Fruit fly (Drosophila melanogaster): ENCODE measurements around the gene CG32213.

DNA sequence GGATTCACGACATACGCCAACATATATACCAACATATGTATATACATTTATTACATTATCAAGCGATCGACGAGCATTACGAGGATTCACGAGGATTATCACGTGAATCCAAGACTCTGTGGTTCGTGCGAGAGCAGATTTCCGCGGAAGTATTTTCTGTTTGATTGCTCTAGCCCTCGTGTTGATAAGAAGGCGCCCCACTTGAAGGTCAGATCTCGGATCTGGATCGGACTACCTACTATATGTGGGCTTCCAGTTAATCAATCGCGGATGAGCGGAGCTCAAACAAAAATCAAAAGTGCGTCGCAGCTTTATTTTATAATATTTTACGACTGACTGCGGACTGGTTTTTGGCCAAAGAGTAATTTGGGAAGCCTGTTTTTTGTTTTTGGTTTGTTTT is 19.3 kb downstream of the CG32213 start:
- no peak for TF ChIP-seq CG6765 (GFP tag; optimal IDR thresholded peaks at IDR 0.05)
- TF ChIP-seq CG30403 (GFP tag; optimal IDR thresholded peaks at IDR 0.05) = no peak
- no peak for TF ChIP-seq HLHmδ (GFP tag; optimal IDR thresholded peaks at IDR 0.05)
- TF ChIP-seq CG2678 (tag; optimal IDR thresholded peaks at IDR 0.05) = no peak
- no peak for TF ChIP-seq CG8478 (optimal IDR thresholded peaks at IDR 0.05)
- no peak for TF ChIP-seq abd-A (tag; optimal IDR thresholded peaks at IDR 0.05)
- no peak for TF ChIP-seq usp (GFP tag; optimal IDR thresholded peaks at IDR 0.05)
- no peak for TF ChIP-seq CG12071 (GFP tag; optimal IDR thresholded peaks at IDR 0.05)
- TF ChIP-seq psq (GFP tag; optimal IDR thresholded peaks at IDR 0.05) = no peak
- TF ChIP-seq CG18619 (GFP tag; optimal IDR thresholded peaks at IDR 0.05) = no peak
- TF ChIP-seq gsb (GFP tag; IDR thresholded peaks at IDR 0.05) = no peak
- no peak for TF ChIP-seq fd96Cb (tag; optimal IDR thresholded peaks at IDR 0.05)
- no peak for TF ChIP-seq MBD-R2 (GFP tag; IDR thresholded peaks at IDR 0.05)

Measured in whole organism, embryonic.